Fruit fly (Drosophila melanogaster): Measurements from ENCODE around the gene Sod1.
A peak's percentile ranks its signal among the peaks of the same experiment; 100 is the strongest.

The Sod1 gene

dm6 chr3L:11089805-11090440 lies 23.6 kb downstream of the Sod1 start (continued):
- TF ChIP-seq scrt (GFP tag; optimal IDR thresholded peaks at IDR 0.05) (peak; percentile 31), NFAT (GFP tag; IDR thresholded peaks at IDR 0.05) (no peak), hkb (optimal IDR thresholded peaks at IDR 0.05) (no peak), hkb (GFP tag; IDR thresholded peaks at IDR 0.05) (peak; percentile 93), CG33557 (GFP tag; optimal IDR thresholded peaks at IDR 0.05) (peak; percentile 85), Dfd (GFP tag; optimal IDR thresholded peaks at IDR 0.05) (no peak), Meics (GFP tag; optimal IDR thresholded peaks at IDR 0.05) (peak; percentile 81), pfk (GFP tag; optimal IDR thresholded peaks at IDR 0.05) (peak; percentile 30), pzg (GFP tag; optimal IDR thresholded peaks at IDR 0.05) (no peak), Doc2 (GFP tag; IDR thresholded peaks at IDR 0.05) (peak; percentile 49; the same call in 1 of the 2 replicates), CG17829 (tag; optimal IDR thresholded peaks at IDR 0.05) (peak; percentile 95), sob (GFP tag; IDR thresholded peaks at IDR 0.05) (peak; percentile 69; the same call in 1 of the 2 replicates), luna (GFP tag; optimal IDR thresholded peaks at IDR 0.05) (no peak), CkIIα-i1 (GFP tag; IDR thresholded peaks at IDR 0.05) (no peak), Hr78 (GFP tag; optimal IDR thresholded peaks at IDR 0.05) (peak in 1 of 2 experiments; percentile 87), CG17186 (GFP tag; optimal IDR thresholded peaks at IDR 0.05) (peak; percentile 52), chn (GFP tag; optimal IDR thresholded peaks at IDR 0.05) (peak; percentile 84), run (tag; optimal IDR thresholded peaks at IDR 0.05) (peak; percentile 86), trem (tag; optimal IDR thresholded peaks at IDR 0.05) (peak; percentile 49), Lim3 (GFP tag; IDR thresholded peaks at IDR 0.05) (peak; percentile 33; the same call in 1 of the 2 replicates), sug (tag; optimal IDR thresholded peaks at IDR 0.05) (peak; percentile 78), salm (tag; optimal IDR thresholded peaks at IDR 0.05) (peak; percentile 78), CG11398 (GFP tag; optimal IDR thresholded peaks at IDR 0.05) (peak; percentile 83), CoRest (tag; optimal IDR thresholded peaks at IDR 0.05) (peak; percentile 95), Xbp1 (GFP tag; optimal IDR thresholded peaks at IDR 0.05) (peak; percentile 92), jigr1 (GFP tag; IDR thresholded peaks at IDR 0.05) (0 out of 3 replicates have a peak, but pooled peaks have one; percentile 73), Sry-β (GFP tag; optimal IDR thresholded peaks at IDR 0.05) (peak; percentile 67), kah (GFP tag; optimal IDR thresholded peaks at IDR 0.05) (peak; percentile 82), gcm2 (GFP tag; optimal IDR thresholded peaks at IDR 0.05) (peak; percentile 91), CG2202 (tag; optimal IDR thresholded peaks at IDR 0.05) (peak; percentile 86), kay (GFP tag; optimal IDR thresholded peaks at IDR 0.05) (peak; percentile 90), CG17612 (GFP tag; IDR thresholded peaks at IDR 0.05) (peak; percentile 31; the same call in 1 of the 2 replicates), CG8478 (optimal IDR thresholded peaks at IDR 0.05) (no peak), gro (GFP tag; optimal IDR thresholded peaks at IDR 0.05) (peak; percentile 22), pho (GFP tag; optimal IDR thresholded peaks at IDR 0.05) (peak; percentile 69), CG10267 (tag; optimal IDR thresholded peaks at IDR 0.05) (peak; percentile 88), tin (GFP tag; optimal IDR thresholded peaks at IDR 0.05) (peak; percentile 87), Deaf1 (tag; optimal IDR thresholded peaks at IDR 0.05) (peak; percentile 77), PHDP (tag; optimal IDR thresholded peaks at IDR 0.05) (peak; percentile 89), CG3163 (GFP tag; optimal IDR thresholded peaks at IDR 0.05) (peak; percentile 59), pita (GFP tag; optimal IDR thresholded peaks at IDR 0.05) (no peak), CG6689 (GFP tag; IDR thresholded peaks at IDR 0.05) (peak; percentile 90), gt (GFP tag; IDR thresholded peaks at IDR 0.05) (peak; percentile 21; the same call in 1 of the 2 replicates), Lpt (GFP tag; optimal IDR thresholded peaks at IDR 0.05) (no peak), CG7745 (tag; optimal IDR thresholded peaks at IDR 0.05) (peak; percentile 69), chm (GFP tag; IDR thresholded peaks at IDR 0.05) (peak; percentile 94; the same call in 1 of the 2 replicates), CG16815 (GFP tag; optimal IDR thresholded peaks at IDR 0.05) (peak; percentile 86), CG31441 (GFP tag; IDR thresholded peaks at IDR 0.05) (peak; percentile 97), CG14441 (GFP tag; IDR thresholded peaks at IDR 0.05) (peak; percentile 73; the same call in 1 of the 2 replicates), Hmr (GFP tag; optimal IDR thresholded peaks at IDR 0.05) (peak; percentile 89)

Measured in whole organism, embryonic.